3 fruit fly cellular contexts compared by ENCODE assay signal in the genomic region with DNA sequence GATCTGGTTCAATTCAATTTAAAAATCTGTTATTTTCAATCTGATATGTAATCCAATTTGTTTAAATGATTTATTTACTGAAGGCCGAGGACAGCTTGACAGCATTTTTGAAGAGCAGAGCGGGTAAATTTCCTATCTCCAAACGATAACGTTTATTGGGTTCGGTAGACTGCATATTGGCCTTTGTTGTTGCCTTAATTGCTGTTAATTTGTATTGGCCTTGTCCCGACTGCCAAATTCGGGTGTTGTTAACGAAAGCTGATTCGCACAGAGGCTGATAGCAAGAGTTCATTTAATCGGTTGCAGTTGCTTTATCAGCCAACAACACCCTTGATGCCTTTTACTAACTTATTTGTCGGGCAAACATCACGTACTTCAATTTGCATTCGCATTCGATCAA.
TF ChIP-seq lines count a peak whose summit lies in the region.

No protein-coding gene starts in this region.

- no peak for TF ChIP-seq CTCF in whole organism, embryonic (GFP tag; optimal IDR thresholded peaks at IDR 0.05; lab: Kevin White, UChicago)

TF ChIP-seq in whole organism, embryonic, 481 proteins besides CTCF, POLR2A, EP300 and RAD21:
- TF ChIP-seq ERR (GFP tag; optimal IDR thresholded peaks at IDR 0.05; lab: Kevin White, UChicago) = no peak
- TF ChIP-seq usp (GFP tag; optimal IDR thresholded peaks at IDR 0.05; lab: Kevin White, UChicago) = no peak
- TF ChIP-seq ftz-f1 (GFP tag; optimal IDR thresholded peaks at IDR 0.05; lab: Kevin White, UChicago) = no peak
- peak; percentile 9 for TF ChIP-seq lbe (GFP tag; optimal IDR thresholded peaks at IDR 0.05; lab: Kevin White, UChicago)

TF ChIP-seq in whole organism, prepupa, 60 proteins besides CTCF, POLR2A, EP300 and RAD21:
- TF ChIP-seq dac (GFP tag; optimal IDR thresholded peaks at IDR 0.05; lab: Kevin White, UChicago) = no peak
- no peak for TF ChIP-seq fd59A (GFP tag; optimal IDR thresholded peaks at IDR 0.05; lab: Kevin White, UChicago)
- no peak for TF ChIP-seq eg (GFP tag; IDR thresholded peaks at IDR 0.05; lab: Robert Waterston, UW)
- TF ChIP-seq Eip93F (GFP tag; optimal IDR thresholded peaks at IDR 0.05; lab: Kevin White, UChicago) = peak; percentile 92

TF ChIP-seq in whole organism, wandering third instar larva, 38 proteins besides CTCF, POLR2A, EP300 and RAD21:
- TF ChIP-seq Dfd (GFP tag; optimal IDR thresholded peaks at IDR 0.05; lab: Kevin White, UChicago) (no peak), Rel (GFP tag; optimal IDR thresholded peaks at IDR 0.05; lab: Kevin White, UChicago) (no peak), Rel (tag; optimal IDR thresholded peaks at IDR 0.05; lab: Kevin White, UChicago) (peak; percentile 28), br (GFP tag; optimal IDR thresholded peaks at IDR 0.05; lab: Kevin White, UChicago) (peak; percentile 9), Sp1 (GFP tag; optimal IDR thresholded peaks at IDR 0.05; lab: Kevin White, UChicago) (no peak), dsf (GFP tag; optimal IDR thresholded peaks at IDR 0.05; lab: Kevin White, UChicago; ENCODE audit: borderline replicate concordance) (no peak), foxo (GFP tag; optimal IDR thresholded peaks at IDR 0.05; lab: Kevin White, UChicago) (no peak), Hr78 (GFP tag; optimal IDR thresholded peaks at IDR 0.05; lab: Kevin White, UChicago) (no peak), h (GFP tag; optimal IDR thresholded peaks at IDR 0.05; lab: Kevin White, UChicago) (peak; percentile 5)
TF ChIP-seq in whole organism, wandering third instar larva: peak in this region for 3.
